Fruit fly (Drosophila melanogaster): Measurements from ENCODE around the gene CG32939.

The CG32939 gene

DNA sequence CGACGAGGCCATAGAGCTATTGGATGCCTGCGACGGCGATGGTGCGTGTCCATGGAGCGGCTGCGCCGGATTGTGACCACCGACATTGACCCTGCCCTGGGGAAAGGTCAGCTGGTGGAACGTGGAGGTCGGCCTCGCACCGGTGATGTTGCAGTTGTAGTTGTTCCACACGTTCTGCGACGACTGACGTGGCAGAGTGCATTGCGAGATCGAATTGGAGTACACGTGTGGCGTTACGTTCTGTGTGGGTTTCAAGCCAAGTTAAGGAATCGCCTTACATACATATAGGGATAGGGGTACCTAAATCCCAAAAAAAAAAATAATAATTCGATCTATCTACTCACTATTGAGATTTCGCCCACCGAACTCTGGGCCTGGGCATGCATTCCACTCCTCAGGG, 42.3 kb downstream of the CG32939 start:
- TF ChIP-seq Pif1B (GFP tag; optimal IDR thresholded peaks at IDR 0.05) (no peak), Ets98B (GFP tag; IDR thresholded peaks at IDR 0.05) (no peak), Pif1A (GFP tag; optimal IDR thresholded peaks at IDR 0.05) (no peak), CG32121 (GFP tag; IDR thresholded peaks at IDR 0.05) (no peak), rn (GFP tag; IDR thresholded peaks at IDR 0.05) (no peak), CG34367 (tag; optimal IDR thresholded peaks at IDR 0.05) (no peak), CG9948 (tag; optimal IDR thresholded peaks at IDR 0.05) (no peak), gl (tag; optimal IDR thresholded peaks at IDR 0.05) (no peak), CG14655 (GFP tag; optimal IDR thresholded peaks at IDR 0.05) (no peak), Snoo (tag; optimal IDR thresholded peaks at IDR 0.05) (no peak), CG8159 (tag; optimal IDR thresholded peaks at IDR 0.05) (no peak), D1 (tag; optimal IDR thresholded peaks at IDR 0.05) (no peak), CG8301 (tag; optimal IDR thresholded peaks at IDR 0.05) (no peak), CG4496 (GFP tag; IDR thresholded peaks at IDR 0.05) (no peak), fd96Ca (GFP tag; IDR thresholded peaks at IDR 0.05) (no peak)

DNA sequence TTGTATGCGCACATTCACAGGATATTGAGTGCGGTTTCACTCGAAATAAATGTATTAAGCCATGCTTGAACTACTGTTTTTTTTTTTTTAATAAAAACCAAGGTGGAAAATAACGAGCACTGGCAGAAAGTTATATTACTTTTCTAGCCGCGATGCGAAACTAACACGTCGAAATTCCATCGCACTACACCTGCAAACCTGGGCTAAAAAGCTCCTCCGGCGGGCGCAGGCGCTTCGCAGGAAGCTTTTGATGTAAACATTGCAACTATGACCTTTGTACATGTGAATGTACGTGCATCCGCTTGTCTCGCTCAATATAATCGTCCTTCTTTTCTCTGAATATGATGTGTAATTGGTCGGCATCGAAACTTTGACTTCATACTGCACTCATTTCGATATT, 46.9 kb downstream of the CG32939 start, which contains the start of gene side-VII:
Gene side-VII, minus strand, starts transcription at position 187 of the 400 bp plus-strand sequence.
- TF ChIP-seq gl (tag; optimal IDR thresholded peaks at IDR 0.05) (no peak), D1 (tag; optimal IDR thresholded peaks at IDR 0.05) (no peak), CG13204 (GFP tag; optimal IDR thresholded peaks at IDR 0.05) (no peak), Pif1A (GFP tag; optimal IDR thresholded peaks at IDR 0.05) (no peak), rn (GFP tag; IDR thresholded peaks at IDR 0.05) (no peak)

DNA sequence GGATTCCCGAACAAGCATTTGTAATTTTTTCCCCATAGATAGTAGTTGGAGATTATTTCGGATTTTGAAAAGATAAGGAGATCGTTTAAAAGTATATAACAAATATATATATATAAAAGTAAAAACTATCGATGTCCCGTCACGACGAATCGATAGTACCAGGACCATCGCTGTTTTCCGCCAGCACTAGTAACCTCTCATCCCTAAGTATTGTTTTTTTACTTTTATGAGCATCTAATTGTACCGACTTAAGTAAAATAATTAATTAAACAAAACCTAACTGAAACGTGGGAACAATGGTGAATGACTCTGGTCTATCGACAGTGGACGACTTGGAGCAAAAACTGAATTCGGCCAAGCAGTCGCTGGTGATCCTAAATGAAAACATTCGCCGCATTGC, 47.8 kb downstream of the CG32939 start, which contains the start of gene Pnn:
Gene Pnn, plus strand, starts transcription at position 187 of the 400 bp plus-strand sequence.
- TF ChIP-seq CG10348 (GFP tag; IDR thresholded peaks at IDR 0.05) (no peak), EcR (GFP tag; optimal IDR thresholded peaks at IDR 0.05) (no peak), CG17806 (tag; optimal IDR thresholded peaks at IDR 0.05) (no peak), CG9948 (tag; optimal IDR thresholded peaks at IDR 0.05) (no peak), CG34367 (tag; optimal IDR thresholded peaks at IDR 0.05) (no peak), Snoo (tag; optimal IDR thresholded peaks at IDR 0.05) (no peak), CG14655 (GFP tag; optimal IDR thresholded peaks at IDR 0.05) (no peak)

DNA sequence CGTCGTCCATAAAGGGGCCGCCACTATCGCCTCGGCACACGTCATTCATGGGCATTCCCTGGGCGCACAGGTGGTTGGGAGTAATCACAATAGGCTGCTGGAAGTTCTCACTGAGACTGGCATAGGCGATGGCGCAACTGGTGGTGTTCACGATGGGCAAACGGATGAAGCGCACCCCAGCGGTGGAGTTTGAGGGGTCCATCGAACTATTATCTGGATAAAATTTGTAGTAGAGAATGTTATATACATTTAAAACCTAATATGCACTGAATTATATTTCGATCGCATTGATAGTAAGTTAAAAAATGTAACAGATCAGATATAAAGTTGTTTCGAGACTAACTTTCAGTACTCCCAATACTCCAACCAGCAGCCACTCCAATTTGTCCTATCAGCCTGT, 50.3 kb downstream of the CG32939 start, which contains the start of gene CG31415:
Gene CG31415, plus strand, starts transcription at position 301 of the 400 bp plus-strand sequence.
- no peak for TF ChIP-seq CG34367 (tag; optimal IDR thresholded peaks at IDR 0.05)
- TF ChIP-seq CG15710 (tag; optimal IDR thresholded peaks at IDR 0.05), result no peak
- TF ChIP-seq CG14655 (GFP tag; optimal IDR thresholded peaks at IDR 0.05), result no peak
- TF ChIP-seq CG13204 (GFP tag; optimal IDR thresholded peaks at IDR 0.05), result no peak
- TF ChIP-seq CG10348 (GFP tag; IDR thresholded peaks at IDR 0.05), result no peak
- TF ChIP-seq Pif1A (GFP tag; optimal IDR thresholded peaks at IDR 0.05), result no peak
- no peak for TF ChIP-seq EcR (GFP tag; optimal IDR thresholded peaks at IDR 0.05)
- no peak for TF ChIP-seq rn (GFP tag; IDR thresholded peaks at IDR 0.05)
- no peak for TF ChIP-seq CG32121 (GFP tag; IDR thresholded peaks at IDR 0.05)
- no peak for TF ChIP-seq Snoo (tag; optimal IDR thresholded peaks at IDR 0.05)
- TF ChIP-seq gl (tag; optimal IDR thresholded peaks at IDR 0.05), result no peak
- TF ChIP-seq Ets98B (GFP tag; IDR thresholded peaks at IDR 0.05), result no peak
- TF ChIP-seq CG9948 (tag; optimal IDR thresholded peaks at IDR 0.05), result no peak
- TF ChIP-seq Pif1B (GFP tag; optimal IDR thresholded peaks at IDR 0.05), result no peak
- TF ChIP-seq CG4496 (GFP tag; IDR thresholded peaks at IDR 0.05), result no peak

DNA sequence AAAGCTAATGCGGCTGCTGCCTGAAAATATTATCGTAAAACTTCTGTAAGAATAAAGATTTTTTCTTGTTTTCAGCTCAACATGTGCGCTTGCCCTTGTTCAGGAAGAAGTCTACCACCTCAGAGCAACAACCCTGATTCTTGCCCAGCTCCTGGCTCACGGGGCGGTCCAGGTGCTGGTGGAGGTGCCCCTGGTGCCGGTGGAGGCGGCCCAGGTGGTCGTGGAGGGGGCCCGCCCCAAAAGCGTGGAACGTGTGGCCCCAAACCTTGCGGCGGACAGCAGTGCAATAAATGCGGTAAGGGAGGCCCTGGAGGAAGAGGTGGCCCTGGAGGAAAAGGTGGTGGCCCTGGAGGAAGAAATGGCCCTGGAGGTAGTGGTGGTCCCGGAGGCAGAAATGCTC, 51.1 kb downstream of the CG32939 start:
- TF ChIP-seq CG12605 (GFP tag; IDR thresholded peaks at IDR 0.05) (no peak), CG8301 (tag; optimal IDR thresholded peaks at IDR 0.05) (no peak), Ets98B (GFP tag; IDR thresholded peaks at IDR 0.05) (no peak), Pif1B (GFP tag; optimal IDR thresholded peaks at IDR 0.05) (no peak), CG4496 (GFP tag; IDR thresholded peaks at IDR 0.05) (no peak), CG9948 (tag; optimal IDR thresholded peaks at IDR 0.05) (no peak), CG15710 (tag; optimal IDR thresholded peaks at IDR 0.05) (no peak), Snoo (tag; optimal IDR thresholded peaks at IDR 0.05) (no peak), fd96Ca (GFP tag; IDR thresholded peaks at IDR 0.05) (no peak), CG8159 (tag; optimal IDR thresholded peaks at IDR 0.05) (no peak), CG10348 (GFP tag; IDR thresholded peaks at IDR 0.05) (no peak), CG17806 (tag; optimal IDR thresholded peaks at IDR 0.05) (no peak), D1 (tag; optimal IDR thresholded peaks at IDR 0.05) (no peak), gl (tag; optimal IDR thresholded peaks at IDR 0.05) (no peak), CG14655 (GFP tag; optimal IDR thresholded peaks at IDR 0.05) (no peak), CG34367 (tag; optimal IDR thresholded peaks at IDR 0.05) (no peak)
